Worm (Caenorhabditis elegans) whole organism, L1 larva: Measurements from ENCODE around the gene H01G02.3.
A peak's percentile ranks its signal among the peaks of the same experiment; 100 is the strongest.

ENCODE experiments used
- C04F5.9 ChIP-seq: sonication (generic microtip); optimal IDR thresholded peaks from 2 replicates; lab custom pipeline; 2016; ENCODE audit warnings: missing genetic modification characterization, missing compliant biosample characterization
- Y116A8C.19 ChIP-seq: sonication (generic microtip); optimal IDR thresholded peaks from 2 replicates; lab custom pipeline; 2016; ENCODE audit warnings: missing compliant biosample characterization, missing genetic modification characterization, borderline replicate concordance
- aha-1 ChIP-seq: fragments of 150-350 bp; optimal IDR thresholded peaks from 2 replicates; lab custom pipeline; 2014; ENCODE audit warnings: missing biosample characterization, missing genetic modification characterization
- alr-1 ChIP-seq: fragments of 200-800 bp; sonication (Bioruptor generic); optimal IDR thresholded peaks from 2 replicates; lab custom pipeline; 2018; ENCODE audit warnings: borderline replicate concordance, mild to moderate bottlenecking, missing genetic modification characterization, missing compliant biosample characterization
- ama-1 ChIP-seq: fragments of 150-350 bp; optimal IDR thresholded peaks from 2 replicates; lab custom pipeline; 2014
- ceh-82 ChIP-seq, 3 experiments: fragments of 150-350 bp in 1 of 3; sonication (generic microtip) in 2 of 3; optimal IDR thresholded peaks; 2 replicates each; lab custom pipeline; 2014 to 2017; ENCODE audit warnings: missing biosample characterization in 3 of 3, missing genetic modification characterization in 3 of 3
- ces-1 ChIP-seq: fragments of 150-350 bp; optimal IDR thresholded peaks from 2 replicates; lab custom pipeline; 2014; ENCODE audit warnings: missing biosample characterization, missing genetic modification reagents, missing genetic modification characterization
- dsc-1 ChIP-seq: sonication (generic microtip); optimal IDR thresholded peaks from 2 replicates; lab custom pipeline; 2016; ENCODE audit warnings: mild to moderate bottlenecking, missing genetic modification characterization, missing compliant biosample characterization
- efl-1 ChIP-seq, 4 experiments: fragments of 150-350 bp; optimal IDR thresholded peaks in 3 of 4; peaks in 1 of 4; 1 replicate in 1 of 4; 2 replicates in 3 of 4; lab custom pipeline; 2014; ENCODE audit warnings: missing biosample characterization in 2 of 4, missing genetic modification characterization in 2 of 4, missing genetic modification reagents in 2 of 4
- efl-3 ChIP-seq: fragments of 200-800 bp; sonication (Bioruptor generic); optimal IDR thresholded peaks from 2 replicates; lab custom pipeline; 2018; ENCODE audit warnings: mild to moderate bottlenecking, missing genetic modification characterization, missing compliant biosample characterization
- egl-27 ChIP-seq, 2 experiments: fragments of 150-350 bp in 1 of 2; sonication (generic microtip); optimal IDR thresholded peaks; 3 replicates each; lab custom pipeline; 2017 to 2018; ENCODE audit warnings: missing biosample characterization in 2 of 2, missing genetic modification characterization in 2 of 2, missing genetic modification reagents in 2 of 2
- elt-2 ChIP-seq: sonication (generic microtip); optimal IDR thresholded peaks from 2 replicates; lab custom pipeline; 2016; ENCODE audit warnings: missing genetic modification characterization, mild to moderate bottlenecking, inconsistent platforms, missing compliant biosample characterization, missing genetic modification reagents
- fkh-4 ChIP-seq: sonication (generic microtip); optimal IDR thresholded peaks from 2 replicates; lab custom pipeline; 2016; ENCODE audit warnings: missing compliant biosample characterization, missing genetic modification characterization, borderline replicate concordance
- fkh-8 ChIP-seq: sonication (generic microtip); optimal IDR thresholded peaks from 2 replicates; lab custom pipeline; 2016; ENCODE audit warnings: mild to moderate bottlenecking, missing genetic modification characterization, missing compliant biosample characterization
- grh-1 ChIP-seq: fragments of 200-800 bp; sonication (Bioruptor generic); IDR thresholded peaks from 2 replicates; pipeline ENCODE4 v1.3.6; 2022; ENCODE audit warnings: missing genetic modification reagents, missing genetic modification characterization, missing compliant biosample characterization
- hlh-17 ChIP-seq: fragments of 200-800 bp; sonication (Bioruptor generic); optimal IDR thresholded peaks from 2 replicates; lab custom pipeline; 2018; ENCODE audit warnings: missing genetic modification characterization, mild to moderate bottlenecking, missing compliant biosample characterization, moderate library complexity, borderline replicate concordance
- hlh-4 ChIP-seq: sonication (generic microtip); optimal IDR thresholded peaks from 2 replicates; lab custom pipeline; 2016; ENCODE audit warnings: mild to moderate bottlenecking, missing genetic modification characterization, missing compliant biosample characterization
- hpl-2 ChIP-seq: fragments of 150-350 bp; optimal IDR thresholded peaks from 2 replicates; lab custom pipeline; 2014; ENCODE audit warnings: missing biosample characterization, missing genetic modification reagents, missing genetic modification characterization
- irx-1 ChIP-seq: sonication (generic microtip); optimal IDR thresholded peaks from 2 replicates; lab custom pipeline; 2016; ENCODE audit warnings: missing genetic modification characterization, missing compliant biosample characterization
- isw-1 ChIP-seq: fragments of 200-800 bp; sonication (Bioruptor generic); IDR thresholded peaks from 2 replicates; pipeline ENCODE4 v1.3.6; 2022; ENCODE audit warnings: missing genetic modification characterization, missing compliant biosample characterization
- jun-1 ChIP-seq: fragments of 150-350 bp; optimal IDR thresholded peaks from 2 replicates; lab custom pipeline; 2014; ENCODE audit warnings: missing biosample characterization, missing genetic modification reagents, missing genetic modification characterization
- lin-13 ChIP-seq: fragments of 150-350 bp; optimal IDR thresholded peaks from 2 replicates; lab custom pipeline; 2014; ENCODE audit warnings: missing biosample characterization, missing genetic modification reagents, missing genetic modification characterization
- lin-14 ChIP-seq: fragments of 200-800 bp; sonication (Bioruptor generic); optimal IDR thresholded peaks from 2 replicates; lab custom pipeline; 2018; ENCODE audit warnings: mild to moderate bottlenecking, missing genetic modification characterization, moderate library complexity, missing compliant biosample characterization
- lin-15B ChIP-seq: fragments of 150-350 bp; sonication (generic microtip); optimal IDR thresholded peaks from 3 replicates; lab custom pipeline; 2014; ENCODE audit warnings: missing biosample characterization, missing genetic modification characterization
- lsy-2 ChIP-seq, 2 experiments: fragments of 150-350 bp; optimal IDR thresholded peaks; 2 replicates each; lab custom pipeline; 2014; ENCODE audit warnings: missing biosample characterization in 2 of 2, missing genetic modification characterization in 2 of 2
- mdl-1 ChIP-seq, 2 experiments: fragments of 150-350 bp; optimal IDR thresholded peaks; 2 replicates each; lab custom pipeline; 2014 to 2017; ENCODE audit warnings: missing biosample characterization in 2 of 2, missing genetic modification characterization in 2 of 2, inconsistent platforms in 1 of 2
- mef-2 ChIP-seq: fragments of 150-350 bp; optimal IDR thresholded peaks from 2 replicates; lab custom pipeline; 2014; ENCODE audit warnings: missing biosample characterization, missing genetic modification characterization
- mep-1 ChIP-seq: fragments of 150-350 bp; optimal IDR thresholded peaks from 2 replicates; lab custom pipeline; 2014; ENCODE audit warnings: missing biosample characterization, missing genetic modification characterization
- nhr-12 ChIP-seq: sonication (generic microtip); optimal IDR thresholded peaks from 2 replicates; lab custom pipeline; 2017; ENCODE audit warnings: missing biosample characterization, missing genetic modification characterization
- nhr-20 ChIP-seq: sonication (generic microtip); optimal IDR thresholded peaks from 2 replicates; lab custom pipeline; 2016; ENCODE audit warnings: mild to moderate bottlenecking, missing genetic modification characterization, missing compliant biosample characterization
- nhr-28 ChIP-seq: fragments of 150-350 bp; optimal IDR thresholded peaks from 2 replicates; lab custom pipeline; 2014; ENCODE audit warnings: missing biosample characterization, missing genetic modification characterization
- nhr-77 ChIP-seq: fragments of 150-350 bp; optimal IDR thresholded peaks from 2 replicates; lab custom pipeline; 2014; ENCODE audit warnings: missing biosample characterization, missing genetic modification characterization
- nhr-84 ChIP-seq: sonication (generic microtip); optimal IDR thresholded peaks from 2 replicates; lab custom pipeline; 2017; ENCODE audit warnings: missing biosample characterization, missing genetic modification characterization
- nhr-85 ChIP-seq: sonication (generic microtip); peaks from one replicate; lab custom pipeline; 2016; ENCODE audit warnings: missing genetic modification characterization, inconsistent platforms, missing compliant biosample characterization
- nhr-90 ChIP-seq: sonication (generic microtip); optimal IDR thresholded peaks from 2 replicates; lab custom pipeline; 2016; ENCODE audit warnings: mild to moderate bottlenecking, missing genetic modification characterization, missing compliant biosample characterization; ENCODE audit not compliant: poor library complexity
- pag-3 ChIP-seq: sonication (generic microtip); optimal IDR thresholded peaks from 2 replicates; lab custom pipeline; 2017; ENCODE audit warnings: missing genetic modification characterization, mild to moderate bottlenecking, missing compliant biosample characterization, antibody characterized with exemption, borderline replicate concordance; ENCODE audit not compliant: insufficient read depth
- pax-3 ChIP-seq: fragments of 200-800 bp; sonication (Bioruptor generic); optimal IDR thresholded peaks from 2 replicates; lab custom pipeline; 2018; ENCODE audit warnings: mild to moderate bottlenecking, missing genetic modification characterization, moderate library complexity, missing compliant biosample characterization
- pqm-1 ChIP-seq: sonication (generic microtip); optimal IDR thresholded peaks from 3 replicates; lab custom pipeline; 2017; ENCODE audit warnings: missing biosample characterization, missing genetic modification characterization
- rnt-1 ChIP-seq: sonication (generic microtip); optimal IDR thresholded peaks from 2 replicates; lab custom pipeline; 2016; ENCODE audit warnings: mild to moderate bottlenecking, missing genetic modification characterization, moderate library complexity, missing compliant biosample characterization
- skn-1 ChIP-seq: fragments of 150-350 bp; optimal IDR thresholded peaks from 2 replicates; lab custom pipeline; 2014; ENCODE audit warnings: missing biosample characterization, missing genetic modification characterization
- sptf-1 ChIP-seq: fragments of 150-350 bp; optimal IDR thresholded peaks from 2 replicates; lab custom pipeline; 2014; ENCODE audit warnings: missing biosample characterization, missing genetic modification characterization
- sup-37 ChIP-seq: fragments of 200-800 bp; sonication (Bioruptor generic); optimal IDR thresholded peaks from 2 replicates; lab custom pipeline; 2018; ENCODE audit warnings: mild to moderate bottlenecking, missing genetic modification characterization, missing compliant biosample characterization
- swsn-7 ChIP-seq: sonication (generic microtip); optimal IDR thresholded peaks from 2 replicates; lab custom pipeline; 2016; ENCODE audit warnings: missing genetic modification characterization, missing compliant biosample characterization
- tlp-1 ChIP-seq: fragments of 150-350 bp; optimal IDR thresholded peaks from 2 replicates; lab custom pipeline; 2014; ENCODE audit warnings: missing biosample characterization, missing genetic modification characterization
- unc-98 ChIP-seq: fragments of 200-800 bp; sonication (Bioruptor generic); IDR thresholded peaks from 2 replicates; pipeline ENCODE4 v1.3.6; 2022; ENCODE audit warnings: missing genetic modification characterization, missing compliant biosample characterization
- vab-15 ChIP-seq: sonication (generic microtip); optimal IDR thresholded peaks from 2 replicates; lab custom pipeline; 2017; ENCODE audit warnings: missing genotype, mild to moderate bottlenecking, missing genetic modification characterization, missing compliant biosample characterization
- zip-4 ChIP-seq: fragments of 200-800 bp; sonication (Bioruptor generic); optimal IDR thresholded peaks from 2 replicates; lab custom pipeline; 2018; ENCODE audit warnings: mild to moderate bottlenecking, missing genetic modification characterization, moderate library complexity, missing compliant biosample characterization
- ztf-11 ChIP-seq, 2 experiments: sonication (generic microtip); optimal IDR thresholded peaks; 2 replicates each; lab custom pipeline; 2016 to 2017; ENCODE audit warnings: missing genetic modification characterization in 2 of 2, missing biosample characterization in 1 of 2, missing compliant biosample characterization in 1 of 2
- ztf-4 ChIP-seq: fragments of 150-350 bp; optimal IDR thresholded peaks from 2 replicates; lab custom pipeline; 2014; ENCODE audit warnings: missing biosample characterization, missing genetic modification characterization

The H01G02.3 gene

ce11 chrIV:11769769-11770168, 22.6 kb downstream of the H01G02.3 start:
- TF ChIP-seq pqm-1 (tag; lab: Kevin White, UChicago) (no peak), hpl-2 (GFP tag; lab: Kevin White, UChicago) (no peak), alr-1 (tag; lab: Kevin White, UChicago) (no peak), efl-1 (optimal IDR thresholded peaks at IDR 0.05; lab: Kevin White, UChicago) (no peak), efl-1 (GFP tag; optimal IDR thresholded peaks at IDR 0.05 in 1 of 2; lab: Kevin White, UChicago) (no peak), efl-3 (no peak), irx-1 (tag; lab: Kevin White, UChicago) (no peak), Y116A8C.19 (tag; lab: Kevin White, UChicago) (no peak), mdl-1 (tag; optimal IDR thresholded peaks at IDR 0.05; lab: Kevin White, UChicago) (no peak), fkh-8 (tag; lab: Kevin White, UChicago) (no peak), vab-15 (tag; lab: Kevin White, UChicago) (no peak), dsc-1 (tag; lab: Kevin White, UChicago) (no peak), zip-4 (GFP tag; lab: Kevin White, UChicago) (no peak), isw-1 (no peak), ceh-82 (tag; optimal IDR thresholded peaks at IDR 0.05; lab: Kevin White, UChicago) (no peak), ama-1 (no peak), ztf-4 (tag; lab: Kevin White, UChicago) (no peak)
- TF ChIP-seq, all 84 proteins: peak for 0

- TF ChIP-seq skn-1 (no peak), ces-1 (GFP tag; lab: Kevin White, UChicago) (peak; percentile 47), nhr-85 (tag; lab: Kevin White, UChicago) (no peak), lin-14 (GFP tag; lab: Kevin White, UChicago) (peak; percentile 94), unc-98 (GFP tag; lab: Robert Waterston, UW) (no peak), grh-1 (GFP tag; lab: Robert Waterston, UW) (no peak), jun-1 (peak; percentile 12), egl-27 (tag; optimal IDR thresholded peaks at IDR 0.05; lab: Kevin White, UChicago) (no peak), sup-37 (no peak), nhr-12 (tag; lab: Kevin White, UChicago) (no peak), zip-4 (GFP tag; lab: Kevin White, UChicago) (no peak), nhr-28 (tag; lab: Kevin White, UChicago) (no peak), lsy-2 (tag; optimal IDR thresholded peaks at IDR 0.05; lab: Kevin White, UChicago) (peak; percentile 56 to 58), efl-1 (optimal IDR thresholded peaks at IDR 0.05; lab: Kevin White, UChicago) (peak in 1 of 2 experiments; percentile 31), efl-1 (GFP tag; optimal IDR thresholded peaks at IDR 0.05 in 1 of 2; lab: Kevin White, UChicago) (no peak), C04F5.9 (tag; lab: Kevin White, UChicago) (no peak), aha-1 (tag; lab: Kevin White, UChicago) (no peak), irx-1 (tag; lab: Kevin White, UChicago) (peak; percentile 44), pax-3 (tag; lab: Kevin White, UChicago) (peak; percentile 58), rnt-1 (tag; lab: Kevin White, UChicago) (peak; percentile 54), lin-15B (tag; lab: Kevin White, UChicago) (no peak), efl-3 (no peak), ztf-11 (tag; optimal IDR thresholded peaks at IDR 0.05; lab: Kevin White, UChicago) (no peak), tlp-1 (tag; lab: Kevin White, UChicago) (no peak), elt-2 (tag; lab: Kevin White, UChicago) (no peak), lin-13 (GFP tag; lab: Kevin White, UChicago) (no peak), hlh-4 (tag; lab: Kevin White, UChicago) (no peak), hlh-17 (no peak), sptf-1 (no peak), ztf-4 (tag; lab: Kevin White, UChicago) (no peak), ceh-82 (tag; optimal IDR thresholded peaks at IDR 0.05; lab: Kevin White, UChicago) (peak; percentile 14 to 74 (median 58)), mef-2 (tag; lab: Kevin White, UChicago) (no peak), swsn-7 (tag; lab: Kevin White, UChicago) (peak; percentile 73), isw-1 (peak; percentile 56), fkh-4 (tag; lab: Kevin White, UChicago) (peak; percentile 20), nhr-84 (tag; lab: Kevin White, UChicago) (no peak), nhr-90 (tag; lab: Kevin White, UChicago) (no peak), pag-3 (tag; lab: Kevin White, UChicago) (no peak), nhr-20 (tag; lab: Kevin White, UChicago) (peak; percentile 42), mep-1 (tag; lab: Kevin White, UChicago) (peak; percentile 28), nhr-77 (tag; lab: Kevin White, UChicago) (no peak), vab-15 (tag; lab: Kevin White, UChicago) (no peak)
Measured at ce11 chrIV:11765507-11765906, 26.9 kb downstream of the H01G02.3 start.
